Fruit fly (Drosophila melanogaster) whole organism, prepupa: Measurements from ENCODE around the gene CG32260.

Experiments
- CG11294 ChIP-seq: fragments of 200-800 bp; sonication (Bioruptor generic); IDR thresholded peaks from 2 replicates; pipeline ENCODE4 v1.3.6; 2022; ENCODE audit warnings: missing biosample characterization, missing genetic modification characterization
- CG11762 ChIP-seq: fragments of 200-800 bp; sonication (Bioruptor generic); optimal IDR thresholded peaks from 3 replicates; lab custom pipeline; 2016; ENCODE audit warnings: missing biosample characterization, missing genetic modification characterization; ENCODE audit not compliant: insufficient read depth
- CG11902 ChIP-seq: fragments of 200-800 bp; sonication (Bioruptor generic); optimal IDR thresholded peaks from 3 replicates; lab custom pipeline; 2016; ENCODE audit warnings: missing biosample characterization, missing genetic modification characterization
- CG31627 ChIP-seq: fragments of 200-800 bp; sonication (Bioruptor generic); optimal IDR thresholded peaks from 3 replicates; lab custom pipeline; 2016; ENCODE audit warnings: missing biosample characterization, missing genetic modification characterization
- CG32006 ChIP-seq: fragments of 200-800 bp; sonication (Bioruptor generic); optimal IDR thresholded peaks from 3 replicates; lab custom pipeline; 2017; ENCODE audit warnings: missing biosample characterization, mild to moderate bottlenecking, missing genetic modification characterization
- CG4318 ChIP-seq: fragments of 200-800 bp; sonication (Bioruptor generic); optimal IDR thresholded peaks from 3 replicates; lab custom pipeline; 2017; ENCODE audit warnings: missing biosample characterization, mild to moderate bottlenecking, missing genetic modification characterization
- CG6276 ChIP-seq: fragments of 200-800 bp; sonication (Bioruptor generic); optimal IDR thresholded peaks from 2 replicates; lab custom pipeline; 2017; ENCODE audit warnings: missing biosample characterization, mild to moderate bottlenecking, missing genetic modification characterization
- CG7368 ChIP-seq: fragments of 200-800 bp; sonication (Bioruptor generic); optimal IDR thresholded peaks from 3 replicates; lab custom pipeline; 2016; ENCODE audit warnings: missing biosample characterization, missing genetic modification characterization
- CG8119 ChIP-seq: fragments of 200-800 bp; sonication (Bioruptor generic); IDR thresholded peaks from 3 replicates; pipeline ENCODE4 v1.3.6; 2022; ENCODE audit warnings: missing biosample characterization, missing genetic modification characterization
- CG8319 ChIP-seq: fragments of 200-800 bp; sonication (Bioruptor generic); optimal IDR thresholded peaks from 3 replicates; lab custom pipeline; 2016; ENCODE audit warnings: missing biosample characterization, missing genetic modification characterization
- Eip78C ChIP-seq: fragments of 200-800 bp; sonication (Bioruptor generic); peaks from one replicate; lab custom pipeline; 2016; ENCODE audit warnings: missing biosample characterization, missing genetic modification characterization
- Eip93F ChIP-seq: fragments of 200-800 bp; sonication (Bioruptor generic); optimal IDR thresholded peaks from 2 replicates; lab custom pipeline; 2016; ENCODE audit warnings: missing biosample characterization, mild to moderate bottlenecking, missing genetic modification characterization
- Ets96B ChIP-seq: fragments of 200-800 bp; optimal IDR thresholded peaks from 2 replicates; lab custom pipeline; 2019; ENCODE audit warnings: missing biosample characterization, mild to moderate bottlenecking, missing genetic modification characterization, moderate library complexity
- Hr39 ChIP-seq: fragments of 200-800 bp; sonication (Bioruptor generic); optimal IDR thresholded peaks from 2 replicates; lab custom pipeline; 2016; ENCODE audit warnings: missing biosample characterization, missing genetic modification characterization
- Hr4 ChIP-seq: fragments of 200-800 bp; sonication (Bioruptor generic); optimal IDR thresholded peaks from 3 replicates; lab custom pipeline; 2016; ENCODE audit warnings: missing biosample characterization, missing genetic modification characterization
- Lpt ChIP-seq: fragments of 200-800 bp; sonication (Bioruptor generic); optimal IDR thresholded peaks from 3 replicates; lab custom pipeline; 2016; ENCODE audit warnings: missing biosample characterization, missing genetic modification characterization
- Met ChIP-seq: fragments of 200-800 bp; sonication (Bioruptor generic); optimal IDR thresholded peaks from 3 replicates; lab custom pipeline; 2016; ENCODE audit warnings: missing biosample characterization, missing genetic modification characterization
- OdsH ChIP-seq: fragments of 200-800 bp; sonication (Bioruptor generic); optimal IDR thresholded peaks from 3 replicates; lab custom pipeline; 2016; ENCODE audit warnings: missing biosample characterization, missing genetic modification characterization
- Smox ChIP-seq: fragments of 200-800 bp; sonication (Bioruptor generic); optimal IDR thresholded peaks from 3 replicates; lab custom pipeline; 2016; ENCODE audit warnings: missing biosample characterization, missing genetic modification characterization
- Sox102F ChIP-seq: fragments of 200-800 bp; sonication (Bioruptor generic); optimal IDR thresholded peaks from 2 replicates; lab custom pipeline; 2016; ENCODE audit warnings: missing biosample characterization, mild to moderate bottlenecking, missing genetic modification characterization
- Sox14 ChIP-seq: fragments of 200-800 bp; sonication (Bioruptor generic); optimal IDR thresholded peaks from 3 replicates; lab custom pipeline; 2016; ENCODE audit warnings: missing biosample characterization, missing genetic modification characterization
- achi ChIP-seq: fragments of 200-800 bp; sonication (Bioruptor generic); optimal IDR thresholded peaks from 3 replicates; lab custom pipeline; 2016; ENCODE audit warnings: missing biosample characterization, missing genetic modification characterization
- acj6 ChIP-seq: fragments of 200-800 bp; sonication (Bioruptor generic); optimal IDR thresholded peaks from 3 replicates; lab custom pipeline; 2016; ENCODE audit warnings: missing biosample characterization, missing genetic modification characterization
- esn ChIP-seq: fragments of 200-800 bp; sonication (Bioruptor generic); optimal IDR thresholded peaks from 2 replicates; lab custom pipeline; 2016; ENCODE audit warnings: missing biosample characterization, mild to moderate bottlenecking, missing genetic modification characterization, moderate library complexity
- fd59A ChIP-seq: fragments of 200-800 bp; sonication (Bioruptor generic); optimal IDR thresholded peaks from 2 replicates; lab custom pipeline; 2017; ENCODE audit warnings: missing biosample characterization, mild to moderate bottlenecking, missing genetic modification characterization, missing genetic modification reagents
- fkh ChIP-seq: fragments of 200-800 bp; sonication (Bioruptor generic); optimal IDR thresholded peaks from 3 replicates; lab custom pipeline; 2017; ENCODE audit warnings: missing biosample characterization, mild to moderate bottlenecking, missing genetic modification characterization, moderate library complexity
- lz ChIP-seq: fragments of 200-800 bp; sonication (Bioruptor generic); optimal IDR thresholded peaks from 3 replicates; lab custom pipeline; 2016; ENCODE audit warnings: missing biosample characterization, missing genetic modification characterization
- net ChIP-seq: fragments of 200-800 bp; sonication (Bioruptor generic); optimal IDR thresholded peaks from 3 replicates; lab custom pipeline; 2016; ENCODE audit warnings: missing biosample characterization, missing genetic modification characterization
- pdm3 ChIP-seq: fragments of 200-800 bp; sonication (Bioruptor generic); optimal IDR thresholded peaks from 3 replicates; lab custom pipeline; 2016; ENCODE audit warnings: missing biosample characterization, missing genetic modification characterization
- salr ChIP-seq, 2 experiments: fragments of 200-800 bp; sonication (Bioruptor generic); optimal IDR thresholded peaks; 3 replicates each; lab custom pipeline; 2016 to 2018; ENCODE audit warnings: missing biosample characterization in 2 of 2, missing genetic modification characterization in 2 of 2, mild to moderate bottlenecking in 1 of 2
- spab ChIP-seq: fragments of 200-800 bp; sonication (Bioruptor generic); optimal IDR thresholded peaks from 2 replicates; lab custom pipeline; 2017; ENCODE audit warnings: missing biosample characterization, mild to moderate bottlenecking, missing genetic modification characterization, missing genetic modification reagents
- svp ChIP-seq: fragments of 200-800 bp; sonication (Bioruptor generic); peaks from one replicate; lab custom pipeline; 2016; ENCODE audit warnings: missing biosample characterization, missing genetic modification characterization
- topi ChIP-seq: fragments of 200-800 bp; sonication (Bioruptor generic); optimal IDR thresholded peaks from 3 replicates; lab custom pipeline; 2016; ENCODE audit warnings: missing biosample characterization, missing genetic modification characterization
- vri ChIP-seq: fragments of 200-800 bp; sonication (Bioruptor generic); optimal IDR thresholded peaks from 3 replicates; lab custom pipeline; 2016; ENCODE audit warnings: missing biosample characterization, mild to moderate bottlenecking, missing genetic modification characterization

Gene CG32260

dm6 chr3L:4118339-4118738, 23.8 kb upstream of the CG32260 start:
- TF ChIP-seq CG11762 (GFP tag; lab: Kevin White, UChicago): no peak
- TF ChIP-seq Eip78C: peak; percentile 58
- no peak for TF ChIP-seq Sox102F (GFP tag; lab: Kevin White, UChicago)

- TF ChIP-seq Lpt (GFP tag; lab: Kevin White, UChicago) (no peak), CG32006 (GFP tag; lab: Kevin White, UChicago) (no peak), CG8319 (peak; percentile 1), CG8119 (GFP tag; lab: Robert Waterston, UW) (no peak), CG6276 (GFP tag; lab: Kevin White, UChicago) (no peak), fkh (GFP tag; lab: Kevin White, UChicago) (peak; percentile 57), topi (GFP tag; lab: Kevin White, UChicago) (peak; percentile 4), CG11902 (GFP tag; lab: Kevin White, UChicago) (no peak), net (GFP tag; lab: Kevin White, UChicago) (no peak), CG11762 (GFP tag; lab: Kevin White, UChicago) (no peak), salr (GFP tag; optimal IDR thresholded peaks at IDR 0.05; lab: Kevin White, UChicago) (no peak), Hr4 (GFP tag; lab: Kevin White, UChicago) (no peak), svp (GFP tag; lab: Kevin White, UChicago) (peak; percentile 53), CG7368 (GFP tag; lab: Kevin White, UChicago) (no peak), Ets96B (tag; lab: Kevin White, UChicago) (no peak), CG4318 (no peak), esn (GFP tag; lab: Kevin White, UChicago) (no peak), lz (GFP tag; lab: Kevin White, UChicago) (no peak), achi (GFP tag; lab: Kevin White, UChicago) (peak; percentile 16), Eip78C (peak; percentile 70), Smox (GFP tag; lab: Kevin White, UChicago) (no peak), vri (GFP tag; lab: Kevin White, UChicago) (no peak), Sox14 (GFP tag; lab: Kevin White, UChicago) (no peak), spab (no peak), Met (GFP tag; lab: Kevin White, UChicago) (no peak)
Observed at dm6 chr3L:4119636-4120357, 22.4 kb upstream of the CG32260 start.

- TF ChIP-seq Hr39 (GFP tag; lab: Kevin White, UChicago): peak; percentile 5
- TF ChIP-seq lz (GFP tag; lab: Kevin White, UChicago): peak; percentile 21
- peak; percentile 89 for TF ChIP-seq vri (GFP tag; lab: Kevin White, UChicago)
- TF ChIP-seq svp (GFP tag; lab: Kevin White, UChicago): peak; percentile 17
- TF ChIP-seq CG31627 (GFP tag; lab: Kevin White, UChicago): peak; percentile 12
- TF ChIP-seq fkh (GFP tag; lab: Kevin White, UChicago): peak; percentile 29
- TF ChIP-seq Met (GFP tag; lab: Kevin White, UChicago): peak; percentile 34
- TF ChIP-seq Eip78C: peak; percentile 62
- peak; percentile 27 for TF ChIP-seq Sox14 (GFP tag; lab: Kevin White, UChicago)
- TF ChIP-seq net (GFP tag; lab: Kevin White, UChicago): peak; percentile 9
- TF ChIP-seq OdsH: peak; percentile 3
- TF ChIP-seq CG11294 (GFP tag; lab: Robert Waterston, UW): no peak
- peak; percentile 50 for TF ChIP-seq CG32006 (GFP tag; lab: Kevin White, UChicago)
- TF ChIP-seq Hr4 (GFP tag; lab: Kevin White, UChicago): peak; percentile 29
- no peak for TF ChIP-seq acj6 (GFP tag; lab: Kevin White, UChicago)
- TF ChIP-seq spab: no peak
- TF ChIP-seq Sox102F (GFP tag; lab: Kevin White, UChicago): peak; percentile 12
- peak; percentile 9 for TF ChIP-seq pdm3
- TF ChIP-seq Eip93F (GFP tag; lab: Kevin White, UChicago): no peak
- no peak for TF ChIP-seq CG6276 (GFP tag; lab: Kevin White, UChicago)
- no peak for TF ChIP-seq fd59A (GFP tag; lab: Kevin White, UChicago)
Observed at dm6 chr3L:4120358-4121349, 21.5 kb upstream of the CG32260 start.
